Fruit fly (Drosophila melanogaster): ENCODE measurements around the gene Pfdn1.

The Pfdn1 gene

DNA sequence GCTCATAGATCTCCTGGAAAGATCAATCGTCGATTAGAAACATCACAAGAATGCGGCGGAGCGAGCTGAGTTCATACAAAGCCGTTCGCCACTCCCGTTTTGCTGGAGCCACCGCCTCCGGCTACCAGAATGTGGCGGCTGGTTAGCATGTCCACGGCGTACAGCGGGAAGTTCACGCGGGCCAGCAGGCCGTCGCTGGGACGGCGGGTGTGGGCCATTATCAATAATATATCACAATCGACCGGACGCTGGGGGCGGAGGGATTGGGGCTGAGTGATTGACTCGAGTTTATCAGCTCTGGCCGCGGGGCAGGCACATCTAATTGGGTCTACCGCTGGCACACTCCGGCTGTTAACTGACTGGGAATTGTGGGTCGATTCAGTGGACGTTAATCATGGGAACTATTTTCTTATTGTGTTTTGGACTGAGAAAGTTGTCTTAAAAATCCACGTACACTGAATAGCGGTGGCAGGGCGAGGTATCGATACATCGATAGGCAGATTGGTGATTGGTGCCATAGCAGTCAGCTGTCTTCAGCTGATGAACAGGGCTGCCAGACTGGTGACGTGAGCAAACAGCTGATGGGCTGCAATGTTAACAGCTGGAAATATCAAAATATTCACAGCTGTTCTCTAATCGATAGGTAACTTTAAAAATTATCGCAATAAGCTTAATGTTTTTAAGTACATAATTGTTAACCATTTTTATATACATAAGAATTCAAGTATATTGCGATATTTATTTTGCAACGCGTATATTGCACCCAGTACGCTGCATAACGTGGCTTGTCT is 29.8 kb downstream of the Pfdn1 start, which contains the start of gene CG9175 (continued):
- peak; percentile 39; the same call in 1 of the 2 replicates for TF ChIP-seq Ptx1 (GFP tag; IDR thresholded peaks at IDR 0.05)
- TF ChIP-seq Bteb2 (GFP tag; optimal IDR thresholded peaks at IDR 0.05): no peak
- TF ChIP-seq CG15601 (tag; optimal IDR thresholded peaks at IDR 0.05): peak; percentile 61
- no peak for TF ChIP-seq Tbp (GFP tag; optimal IDR thresholded peaks at IDR 0.05)
- TF ChIP-seq mld (GFP tag; IDR thresholded peaks at IDR 0.05; ENCODE audit: partially characterized antibody): peak; percentile 88
- peak; percentile 7 for TF ChIP-seq Spps (tag; optimal IDR thresholded peaks at IDR 0.05)
- TF ChIP-seq disco-r (GFP tag; optimal IDR thresholded peaks at IDR 0.05): no peak
- TF ChIP-seq Lim3 (GFP tag; IDR thresholded peaks at IDR 0.05): no peak
- no peak for TF ChIP-seq CG7987 (GFP tag; optimal IDR thresholded peaks at IDR 0.05)
- TF ChIP-seq CG12659 (GFP tag; optimal IDR thresholded peaks at IDR 0.05): peak; percentile 88
- TF ChIP-seq CG42726 (GFP tag; IDR thresholded peaks at IDR 0.05; ENCODE audit: partially characterized antibody): peak; percentile 99
- TF ChIP-seq pnt (GFP tag; optimal IDR thresholded peaks at IDR 0.05): peak; percentile 12
- TF ChIP-seq CG8765 (GFP tag; IDR thresholded peaks at IDR 0.05): no peak
- no peak for TF ChIP-seq CG5245 (GFP tag; optimal IDR thresholded peaks at IDR 0.05)
- TF ChIP-seq CG31224 (GFP tag; IDR thresholded peaks at IDR 0.05): no peak
- peak; percentile 46 for TF ChIP-seq grau (tag; optimal IDR thresholded peaks at IDR 0.05)
- TF ChIP-seq CG6813 (GFP tag; optimal IDR thresholded peaks at IDR 0.05): no peak
- no peak for TF ChIP-seq Hand (GFP tag; optimal IDR thresholded peaks at IDR 0.05)
- peak; percentile 99 for TF ChIP-seq Sry-δ (GFP tag; optimal IDR thresholded peaks at IDR 0.05)
- no peak for TF ChIP-seq C15 (GFP tag; IDR thresholded peaks at IDR 0.05)
- peak; percentile 98 for TF ChIP-seq MESR4 (GFP tag; optimal IDR thresholded peaks at IDR 0.05)
- TF ChIP-seq Dfd (GFP tag; optimal IDR thresholded peaks at IDR 0.05): no peak
- TF ChIP-seq CG1602 (GFP tag; optimal IDR thresholded peaks at IDR 0.05): no peak
- peak; percentile 83 for TF ChIP-seq HLHmδ (GFP tag; optimal IDR thresholded peaks at IDR 0.05)
- TF ChIP-seq CG14860 (GFP tag; IDR thresholded peaks at IDR 0.05; ENCODE audit: partially characterized antibody): peak; percentile 87
- no peak for TF ChIP-seq lmd (GFP tag; IDR thresholded peaks at IDR 0.05)
- TF ChIP-seq CG18476 (GFP tag; optimal IDR thresholded peaks at IDR 0.05): no peak
- peak; percentile 84 for TF ChIP-seq CG3847 (GFP tag; IDR thresholded peaks at IDR 0.05)
- TF ChIP-seq CG34376 (GFP tag; optimal IDR thresholded peaks at IDR 0.05): peak; percentile 60
- no peak for TF ChIP-seq CG6683 (GFP tag; optimal IDR thresholded peaks at IDR 0.05)
- no peak for TF ChIP-seq pum (GFP tag; optimal IDR thresholded peaks at IDR 0.05)
- peak in 1 of 2 experiments; percentile 24 for TF ChIP-seq bsh (GFP tag; optimal IDR thresholded peaks at IDR 0.05)
- TF ChIP-seq pho (GFP tag; optimal IDR thresholded peaks at IDR 0.05): peak; percentile 69
- TF ChIP-seq CG13287 (GFP tag; IDR thresholded peaks at IDR 0.05; ENCODE audit: partially characterized antibody): peak; percentile 99
- peak; percentile 91 for TF ChIP-seq HmgZ (tag; optimal IDR thresholded peaks at IDR 0.05)
- no peak for TF ChIP-seq pita (GFP tag; optimal IDR thresholded peaks at IDR 0.05)
- no peak for TF ChIP-seq CG12744 (GFP tag; optimal IDR thresholded peaks at IDR 0.05)
- TF ChIP-seq CG14050 (GFP tag; IDR thresholded peaks at IDR 0.05): no peak; the same call in 2 of the 3 replicates
- no peak for TF ChIP-seq CG12769 (tag; optimal IDR thresholded peaks at IDR 0.05)
- no peak for TF ChIP-seq CG1529 (GFP tag; optimal IDR thresholded peaks at IDR 0.05)
- no peak for TF ChIP-seq yki (optimal IDR thresholded peaks at IDR 0.05)
- no peak for TF ChIP-seq Aef1 (GFP tag; IDR thresholded peaks at IDR 0.05)
- TF ChIP-seq CG17802 (tag; optimal IDR thresholded peaks at IDR 0.05): no peak
- no peak for TF ChIP-seq ttk (GFP tag; IDR thresholded peaks at IDR 0.05)
- no peak for TF ChIP-seq CG13296 (GFP tag; optimal IDR thresholded peaks at IDR 0.05)
- TF ChIP-seq lbe (GFP tag; optimal IDR thresholded peaks at IDR 0.05): no peak
- TF ChIP-seq Bdp1 (GFP tag; optimal IDR thresholded peaks at IDR 0.05): peak; percentile 16
- peak; percentile 67 for TF ChIP-seq lab (GFP tag; optimal IDR thresholded peaks at IDR 0.05)
- TF ChIP-seq CG8944 (GFP tag; optimal IDR thresholded peaks at IDR 0.05): no peak
- no peak for TF ChIP-seq CG4730 (GFP tag; IDR thresholded peaks at IDR 0.05)

All from whole organism, embryonic.